Worm (Caenorhabditis elegans) whole organism, mixed stage, embryonic: Measurements from ENCODE around the gene irg-6.

Source experiments
- blmp-1 ChIP-seq: fragments of 150-350 bp; optimal IDR thresholded peaks from 2 replicates; lab custom pipeline; 2014; ENCODE audit warnings: missing biosample characterization, missing genetic modification characterization
- ceh-39 ChIP-seq: fragments of 150-350 bp; optimal IDR thresholded peaks from 2 replicates; lab custom pipeline; 2014; ENCODE audit warnings: missing biosample characterization, missing genetic modification characterization
- ceh-43 ChIP-seq: fragments of 200-800 bp; sonication (Bioruptor generic); optimal IDR thresholded peaks from 2 replicates; lab custom pipeline; 2018; ENCODE audit warnings: mild to moderate bottlenecking, missing genetic modification characterization, moderate library complexity, missing compliant biosample characterization
- flh-1 ChIP-seq: fragments of 200-800 bp; sonication (Bioruptor generic); optimal IDR thresholded peaks from 2 replicates; lab custom pipeline; 2018; ENCODE audit warnings: mild to moderate bottlenecking, missing genetic modification characterization, moderate library complexity, missing compliant biosample characterization
- lin-13 ChIP-seq: fragments of 150-350 bp; optimal IDR thresholded peaks from 2 replicates; lab custom pipeline; 2014; ENCODE audit warnings: missing biosample characterization, missing genetic modification characterization
- mls-2 ChIP-seq: sonication (generic microtip); optimal IDR thresholded peaks from 2 replicates; lab custom pipeline; 2016; ENCODE audit warnings: mild to moderate bottlenecking, missing genetic modification characterization, moderate library complexity, missing compliant biosample characterization
- nhr-12 ChIP-seq: fragments of 150-350 bp; optimal IDR thresholded peaks from 2 replicates; lab custom pipeline; 2014; ENCODE audit warnings: missing biosample characterization, missing genetic modification characterization
- nhr-237 ChIP-seq: fragments of 150-350 bp; optimal IDR thresholded peaks from 2 replicates; lab custom pipeline; 2014; ENCODE audit warnings: missing biosample characterization, missing genetic modification characterization
- nhr-76 ChIP-seq: sonication (generic microtip); optimal IDR thresholded peaks from 2 replicates; lab custom pipeline; 2017; ENCODE audit warnings: missing biosample characterization, missing genetic modification characterization
- pha-4 ChIP-seq: fragments of 150-350 bp; optimal IDR thresholded peaks from 2 replicates; lab custom pipeline; 2018; ENCODE audit warnings: missing biosample characterization, missing genetic modification reagents, missing genetic modification characterization
- snpc-4 ChIP-seq: fragments of 150-350 bp; optimal IDR thresholded peaks from 2 replicates; lab custom pipeline; 2014; ENCODE audit warnings: missing biosample characterization, missing genetic modification characterization
- unc-62 ChIP-seq: fragments of 150-350 bp; optimal IDR thresholded peaks from 2 replicates; lab custom pipeline; 2014; ENCODE audit warnings: missing biosample characterization, missing genetic modification reagents, missing genetic modification characterization
- ztf-11 ChIP-seq: fragments of 150-350 bp; optimal IDR thresholded peaks from 2 replicates; lab custom pipeline; 2014; ENCODE audit warnings: missing biosample characterization, missing genetic modification characterization

- no peak for TF ChIP-seq nhr-237 (tag; lab: Kevin White, UChicago)
- no peak for TF ChIP-seq blmp-1
- no peak for TF ChIP-seq ztf-11 (tag; lab: Kevin White, UChicago)
- no peak for TF ChIP-seq nhr-12 (tag; lab: Kevin White, UChicago)
- no peak for TF ChIP-seq snpc-4 (tag; lab: Kevin White, UChicago)
- no peak for TF ChIP-seq unc-62 (GFP tag; lab: Kevin White, UChicago)
- no peak for TF ChIP-seq pha-4 (tag; lab: Kevin White, UChicago)
- TF ChIP-seq lin-13 = no peak
- TF ChIP-seq ceh-43 (GFP tag; lab: Kevin White, UChicago) = no peak
- TF ChIP-seq nhr-76 (tag; lab: Kevin White, UChicago) = no peak
- no peak for TF ChIP-seq mls-2 (tag; lab: Kevin White, UChicago)
- no peak for TF ChIP-seq ceh-39
- TF ChIP-seq flh-1 (GFP tag; lab: Kevin White, UChicago) = no peak
Observed at ce11 chrIV:12869812-12870211, 45.0 kb downstream of the irg-6 start.
